Fruit fly (Drosophila melanogaster): ENCODE data around the gene CG8813.

Gene CG8813

DNA sequence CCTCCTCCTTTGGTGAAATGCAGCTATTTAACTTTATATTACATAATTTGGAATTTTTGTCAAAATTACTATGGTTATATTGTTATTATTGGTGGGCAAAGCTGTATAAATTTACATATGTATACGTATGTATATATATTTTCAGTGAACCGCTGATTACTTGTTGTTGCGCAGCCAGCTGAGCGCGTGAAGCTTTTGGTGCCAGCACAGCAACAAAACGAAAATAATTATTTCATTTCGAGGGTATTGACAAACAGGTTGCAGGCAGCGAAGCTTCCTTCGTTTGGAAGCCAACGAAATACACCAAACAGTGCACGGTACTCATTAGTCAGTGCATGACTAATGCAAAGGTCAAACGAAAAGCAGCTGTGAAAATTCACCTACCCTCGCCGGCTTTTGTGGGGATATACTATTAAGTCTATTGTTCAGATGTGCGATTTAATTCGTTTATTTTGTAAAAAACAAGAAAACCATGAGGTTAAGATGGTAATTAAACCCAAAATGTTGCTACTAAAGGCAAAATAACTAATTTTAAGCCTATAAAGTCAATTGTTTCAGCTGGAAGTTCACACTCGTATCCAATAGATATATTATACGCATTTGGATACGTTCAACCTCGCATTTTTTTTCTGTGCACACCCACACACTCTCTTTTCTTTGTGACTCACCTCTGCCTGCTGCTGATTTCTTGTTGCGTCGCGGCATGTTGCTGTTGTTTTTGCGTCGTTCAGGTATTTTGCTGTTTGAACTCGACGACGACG is 3.7 kb downstream of the CG8813 start:
- TF ChIP-seq pum (GFP tag; optimal IDR thresholded peaks at IDR 0.05) (peak; percentile 12), Meics (GFP tag; optimal IDR thresholded peaks at IDR 0.05) (peak; percentile 63), Mrtf (GFP tag; IDR thresholded peaks at IDR 0.05) (peak; percentile 42; the same call in 1 of the 3 replicates), Hmr (GFP tag; optimal IDR thresholded peaks at IDR 0.05) (peak; percentile 35), Med (GFP tag) (peak; percentile 79), CG13424 (tag; optimal IDR thresholded peaks at IDR 0.05) (peak; percentile 8), CHES-1-like (GFP tag; optimal IDR thresholded peaks at IDR 0.05) (peak; percentile 2), CG9609 (GFP tag; optimal IDR thresholded peaks at IDR 0.05) (peak; percentile 11), CG15514 (GFP tag; optimal IDR thresholded peaks at IDR 0.05) (peak; percentile 4), luna (GFP tag; optimal IDR thresholded peaks at IDR 0.05) (peak; percentile 30), cas (GFP tag; IDR thresholded peaks at IDR 0.05) (no peak), CG7786 (GFP tag; optimal IDR thresholded peaks at IDR 0.05) (peak; percentile 9), CG3847 (GFP tag; IDR thresholded peaks at IDR 0.05) (peak; percentile 27; the same call in 1 of the 2 replicates), CG10979 (tag; optimal IDR thresholded peaks at IDR 0.05) (peak; percentile 31), CG14050 (GFP tag; IDR thresholded peaks at IDR 0.05) (no peak), seq (GFP tag; IDR thresholded peaks at IDR 0.05) (0 out of 2 replicates have a peak, but pooled peaks have one; percentile 30), prd (optimal IDR thresholded peaks at IDR 0.05) (no peak), prd (GFP tag; IDR thresholded peaks at IDR 0.05) (peak; percentile 63), CG6854 (GFP tag; optimal IDR thresholded peaks at IDR 0.05) (peak; percentile 65), tll (GFP tag; optimal IDR thresholded peaks at IDR 0.05) (peak in 1 of 2 experiments; percentile 49), NC2α (GFP tag; optimal IDR thresholded peaks at IDR 0.05) (no peak), crc (GFP tag; optimal IDR thresholded peaks at IDR 0.05) (peak; percentile 22), ci (GFP tag; IDR thresholded peaks at IDR 0.05) (peak; percentile 43; the same call in 2 of the 3 replicates), zen (tag; optimal IDR thresholded peaks at IDR 0.05) (peak; percentile 6), Sox100B (GFP tag; optimal IDR thresholded peaks at IDR 0.05) (peak; percentile 26), Gug (GFP tag; IDR thresholded peaks at IDR 0.05) (peak; percentile 9; the same call in 1 of the 4 replicates), zf30C (GFP tag; optimal IDR thresholded peaks at IDR 0.05) (peak; percentile 79), CG11093 (GFP tag; IDR thresholded peaks at IDR 0.05) (0 out of 3 replicates have a peak, but pooled peaks have one; percentile 38), slbo (GFP tag; IDR thresholded peaks at IDR 0.05) (peak; percentile 51), CG9932 (GFP tag; IDR thresholded peaks at IDR 0.05) (0 out of 2 replicates have a peak, but pooled peaks have one; percentile 24), grn (GFP tag; optimal IDR thresholded peaks at IDR 0.05) (no peak), CG11247 (GFP tag; IDR thresholded peaks at IDR 0.05) (no peak), CG4820 (GFP tag; optimal IDR thresholded peaks at IDR 0.05) (peak; percentile 2), Hr51 (GFP tag; optimal IDR thresholded peaks at IDR 0.05) (peak; percentile 41 to 54), ro (GFP tag; IDR thresholded peaks at IDR 0.05) (no peak), CG30403 (GFP tag; optimal IDR thresholded peaks at IDR 0.05) (peak; percentile 33), lab (GFP tag; optimal IDR thresholded peaks at IDR 0.05) (peak; percentile 46), mam (GFP tag; optimal IDR thresholded peaks at IDR 0.05) (peak; percentile 50), da (GFP tag; optimal IDR thresholded peaks at IDR 0.05) (no peak), hkb (optimal IDR thresholded peaks at IDR 0.05) (no peak), hkb (GFP tag; IDR thresholded peaks at IDR 0.05) (peak; percentile 17; the same call in 1 of the 2 replicates), unpg (GFP tag; optimal IDR thresholded peaks at IDR 0.05) (no peak), pan (optimal IDR thresholded peaks at IDR 0.05) (no peak), pan (GFP tag; optimal IDR thresholded peaks at IDR 0.05 in 1 of 2, IDR thresholded peaks at IDR 0.05 in 1 of 2) (peak in 1 of 2 experiments; percentile 57), Antp (GFP tag; optimal IDR thresholded peaks at IDR 0.05) (peak; percentile 4), CG10366 (GFP tag; IDR thresholded peaks at IDR 0.05) (peak; percentile 33), CG13775 (GFP tag; optimal IDR thresholded peaks at IDR 0.05) (peak; percentile 20), D (optimal IDR thresholded peaks at IDR 0.05) (no peak), D (GFP tag; optimal IDR thresholded peaks at IDR 0.05) (peak; percentile 45), CG12659 (GFP tag; optimal IDR thresholded peaks at IDR 0.05) (peak; percentile 8)
